Fruit fly (Drosophila melanogaster) whole organism, embryonic: ENCODE measurements around the gene CG10508.

Source experiments
- Antp ChIP-seq: fragments of 200-800 bp; sonication (Bioruptor generic); optimal IDR thresholded peaks from 3 replicates; lab custom pipeline; 2016; ENCODE audit warnings: missing biosample characterization, missing genetic modification characterization
- CG12236 ChIP-seq: fragments of 200-800 bp; sonication (Bioruptor generic); optimal IDR thresholded peaks from 2 replicates; lab custom pipeline; 2016; ENCODE audit warnings: missing biosample characterization, missing genetic modification characterization
- CG1233 ChIP-seq: fragments of 200-800 bp; sonication (Bioruptor generic); optimal IDR thresholded peaks from 4 replicates; lab custom pipeline; 2018; ENCODE audit warnings: missing biosample characterization, mild to moderate bottlenecking, missing genetic modification characterization
- CG16779 ChIP-seq: fragments of 200-800 bp; sonication (Bioruptor generic); IDR thresholded peaks from 2 replicates; pipeline ENCODE4 v1.3.6; 2022; ENCODE audit warnings: missing biosample characterization, missing genetic modification characterization
- CG1832 ChIP-seq: fragments of 200-800 bp; sonication (Bioruptor generic); optimal IDR thresholded peaks from 2 replicates; lab custom pipeline; 2017; ENCODE audit warnings: missing biosample characterization, mild to moderate bottlenecking, missing genetic modification characterization, inconsistent platforms
- CG18476 ChIP-seq: fragments of 200-800 bp; sonication (Bioruptor generic); optimal IDR thresholded peaks from 2 replicates; lab custom pipeline; 2016; ENCODE audit warnings: missing biosample characterization, mild to moderate bottlenecking, missing genetic modification characterization
- CG2889 ChIP-seq: fragments of 200-800 bp; sonication (Bioruptor generic); IDR thresholded peaks from 3 replicates; pipeline ENCODE4 v1.3.6; 2022; ENCODE audit warnings: missing biosample characterization, missing genetic modification characterization
- CG30403 ChIP-seq: fragments of 200-800 bp; sonication (Bioruptor generic); optimal IDR thresholded peaks from 3 replicates; lab custom pipeline; 2016; ENCODE audit warnings: missing biosample characterization, missing genetic modification characterization
- CG34422 ChIP-seq: fragments of 200-800 bp; sonication (Bioruptor generic); IDR thresholded peaks from 3 replicates; pipeline ENCODE4 v1.3.6; 2022; ENCODE audit warnings: missing biosample characterization, missing genetic modification characterization
- CG3838 ChIP-seq: fragments of 200-800 bp; sonication (Bioruptor generic); optimal IDR thresholded peaks from 3 replicates; lab custom pipeline; 2016; ENCODE audit warnings: missing biosample characterization, missing genetic modification characterization
- CG4282 ChIP-seq: fragments of 200-800 bp; sonication (Bioruptor generic); optimal IDR thresholded peaks from 2 replicates; lab custom pipeline; 2016; ENCODE audit warnings: missing biosample characterization, missing genetic modification characterization
- CG7372 ChIP-seq: fragments of 200-800 bp; sonication (Bioruptor generic); IDR thresholded peaks from 2 replicates; pipeline ENCODE4 v1.3.6; 2022; ENCODE audit warnings: missing biosample characterization, missing genetic modification characterization
- CG8765 ChIP-seq: fragments of 200-800 bp; sonication (Bioruptor generic); IDR thresholded peaks from 2 replicates; pipeline ENCODE4 v1.3.6; 2022; ENCODE audit warnings: missing biosample characterization, missing genetic modification characterization
- Dbx ChIP-seq: fragments of 200-800 bp; sonication (Bioruptor generic); IDR thresholded peaks from 3 replicates; pipeline ENCODE4 v1.3.6; 2022; ENCODE audit warnings: missing biosample characterization, missing genetic modification characterization
- Doc3 ChIP-seq: fragments of 200-800 bp; sonication (Bioruptor generic); IDR thresholded peaks from 3 replicates; pipeline ENCODE4 v1.3.6; 2022; ENCODE audit warnings: missing biosample characterization, missing genetic modification characterization; ENCODE audit not compliant: partially characterized antibody
- Drgx ChIP-seq: fragments of 200-800 bp; sonication (Bioruptor generic); IDR thresholded peaks from 2 replicates; pipeline ENCODE4 v1.3.6; 2022; ENCODE audit warnings: missing biosample characterization, missing genetic modification characterization
- E2f2 ChIP-seq: fragments of 200-800 bp; sonication (Bioruptor generic); IDR thresholded peaks from 2 replicates; pipeline ENCODE4 v1.3.6; 2022; ENCODE audit warnings: missing biosample characterization, missing genetic modification characterization
- Fer1 ChIP-seq: fragments of 200-800 bp; sonication (Bioruptor generic); optimal IDR thresholded peaks from 2 replicates; lab custom pipeline; 2017; ENCODE audit warnings: missing biosample characterization, mild to moderate bottlenecking, missing genetic modification characterization
- Gsc ChIP-seq: fragments of 200-800 bp; sonication (Bioruptor generic); IDR thresholded peaks from 2 replicates; pipeline ENCODE4 v1.3.6; 2022; ENCODE audit warnings: missing biosample characterization, missing genetic modification characterization
- Hmr ChIP-seq: fragments of 200-800 bp; sonication (Bioruptor generic); optimal IDR thresholded peaks from 3 replicates; lab custom pipeline; 2017; ENCODE audit warnings: mild to moderate bottlenecking, missing biosample characterization, missing genetic modification reagents, missing genetic modification characterization
- Hsf ChIP-seq: fragments of 200-800 bp; sonication (Bioruptor generic); optimal IDR thresholded peaks from 3 replicates; lab custom pipeline; 2016; ENCODE audit warnings: missing biosample characterization, missing genetic modification characterization
- Mes4 ChIP-seq: fragments of 200-800 bp; sonication (Bioruptor generic); optimal IDR thresholded peaks from 2 replicates; lab custom pipeline; 2016; ENCODE audit warnings: missing biosample characterization, missing genetic modification characterization
- Oli ChIP-seq: fragments of 200-800 bp; sonication (Bioruptor generic); optimal IDR thresholded peaks from 2 replicates; lab custom pipeline; 2018; ENCODE audit warnings: missing biosample characterization, mild to moderate bottlenecking, missing genetic modification characterization, moderate library complexity
- Ravus ChIP-seq: fragments of 200-800 bp; sonication (Bioruptor generic); IDR thresholded peaks from 2 replicates; pipeline ENCODE4 v1.3.6; 2022; ENCODE audit warnings: missing biosample characterization, missing genetic modification characterization
- Trl ChIP-seq, 3 experiments: fragments of >200 bp in 2 of 3; fragments of 200-800 bp in 1 of 3; sonication (Bioruptor generic) in 1 of 3; optimal IDR thresholded peaks; 2 replicates in 1 of 3; 3 replicates in 2 of 3; lab custom pipeline; 2016 to 2017; ENCODE audit warnings: missing biosample characterization in 1 of 3, missing genetic modification characterization in 1 of 3
- Vsx1 ChIP-seq: fragments of 200-800 bp; sonication (Bioruptor generic); optimal IDR thresholded peaks from 2 replicates; lab custom pipeline; 2017; ENCODE audit warnings: missing biosample characterization, mild to moderate bottlenecking, missing genetic modification characterization, missing genetic modification reagents
- az2 ChIP-seq: fragments of 200-800 bp; sonication (Bioruptor generic); optimal IDR thresholded peaks from 3 replicates; lab custom pipeline; 2016; ENCODE audit warnings: missing biosample characterization, missing genetic modification characterization
- bigmax ChIP-seq: fragments of 200-800 bp; sonication (Bioruptor generic); optimal IDR thresholded peaks from 2 replicates; lab custom pipeline; 2018; ENCODE audit warnings: missing biosample characterization, mild to moderate bottlenecking, missing genetic modification characterization
- crol ChIP-seq: fragments of 200-800 bp; sonication (Bioruptor generic); IDR thresholded peaks from 2 replicates; pipeline ENCODE4 v1.3.6; 2022; ENCODE audit warnings: missing biosample characterization, missing genetic modification characterization
- cwo ChIP-seq: fragments of 200-800 bp; sonication (Bioruptor generic); optimal IDR thresholded peaks from 3 replicates; lab custom pipeline; 2017; ENCODE audit warnings: missing biosample characterization, missing genetic modification characterization, mild to moderate bottlenecking, moderate library complexity, missing genetic modification reagents
- gro ChIP-seq: fragments of 200-800 bp; sonication (Bioruptor generic); optimal IDR thresholded peaks from 2 replicates; lab custom pipeline; 2016; ENCODE audit warnings: missing biosample characterization, missing genetic modification characterization
- gsb-n ChIP-seq: fragments of 200-800 bp; sonication (Bioruptor generic); optimal IDR thresholded peaks from 3 replicates; lab custom pipeline; 2018; ENCODE audit warnings: missing biosample characterization, mild to moderate bottlenecking, missing genetic modification characterization
- hbn ChIP-seq: fragments of 200-800 bp; sonication (Bioruptor generic); IDR thresholded peaks from 2 replicates; pipeline ENCODE4 v1.3.6; 2022; ENCODE audit warnings: missing biosample characterization, missing genetic modification characterization; ENCODE audit not compliant: partially characterized antibody
- ken ChIP-seq: fragments of 200-800 bp; sonication (Bioruptor generic); IDR thresholded peaks from 3 replicates; pipeline ENCODE4 v1.3.6; 2022; ENCODE audit warnings: missing biosample characterization, missing genetic modification characterization
- kni ChIP-seq: fragments of 200-800 bp; sonication (Bioruptor generic); optimal IDR thresholded peaks from 3 replicates; lab custom pipeline; 2017; ENCODE audit warnings: mild to moderate bottlenecking, missing biosample characterization, missing genetic modification reagents, missing genetic modification characterization
- knrl ChIP-seq: fragments of 200-800 bp; sonication (Bioruptor generic); IDR thresholded peaks from 3 replicates; pipeline ENCODE4 v1.3.6; 2022; ENCODE audit warnings: missing biosample characterization, missing genetic modification characterization; ENCODE audit not compliant: partially characterized antibody
- luna ChIP-seq: fragments of 200-800 bp; sonication (Bioruptor generic); optimal IDR thresholded peaks from 2 replicates; lab custom pipeline; 2016; ENCODE audit warnings: missing biosample characterization, missing genetic modification characterization
- nerfin-1 ChIP-seq: fragments of 200-800 bp; sonication (Bioruptor generic); optimal IDR thresholded peaks from 3 replicates; lab custom pipeline; 2019; ENCODE audit warnings: missing biosample characterization, mild to moderate bottlenecking, missing genetic modification characterization, moderate library complexity
- nmo ChIP-seq: fragments of 200-800 bp; sonication (Bioruptor generic); optimal IDR thresholded peaks from 2 replicates; lab custom pipeline; 2018; ENCODE audit warnings: missing biosample characterization, mild to moderate bottlenecking, missing genetic modification characterization, moderate library complexity
- odd ChIP-seq: fragments of 200-800 bp; sonication (Bioruptor generic); optimal IDR thresholded peaks from 2 replicates; lab custom pipeline; 2017; ENCODE audit warnings: missing biosample characterization, mild to moderate bottlenecking, missing genetic modification characterization
- otp ChIP-seq: fragments of 200-800 bp; sonication (Bioruptor generic); IDR thresholded peaks from 3 replicates; pipeline ENCODE4, ENCODE4 v1.3.6; 2022; ENCODE audit warnings: missing biosample characterization, missing genetic modification characterization
- row ChIP-seq: fragments of 200-800 bp; sonication (Bioruptor generic); IDR thresholded peaks from 3 replicates; pipeline ENCODE4 v1.3.6; 2022; ENCODE audit warnings: missing biosample characterization, missing genetic modification characterization
- sim ChIP-seq: fragments of 200-800 bp; sonication (Bioruptor generic); IDR thresholded peaks from 2 replicates; pipeline ENCODE4 v1.3.6; 2022; ENCODE audit warnings: missing biosample characterization, missing genetic modification characterization
- sima ChIP-seq: fragments of 200-800 bp; sonication (Bioruptor generic); optimal IDR thresholded peaks from 2 replicates; lab custom pipeline; 2016; ENCODE audit warnings: missing biosample characterization, missing genetic modification characterization
- sisA ChIP-seq: fragments of 200-800 bp; sonication (Bioruptor generic); IDR thresholded peaks from 2 replicates; pipeline ENCODE4 v1.3.6; 2022; ENCODE audit warnings: missing biosample characterization, missing genetic modification characterization
- slou ChIP-seq: fragments of 200-800 bp; sonication (Bioruptor generic); optimal IDR thresholded peaks from 3 replicates; lab custom pipeline; 2016; ENCODE audit warnings: missing biosample characterization, missing genetic modification characterization
- vfl ChIP-seq: fragments of 200-800 bp; sonication (Bioruptor generic); optimal IDR thresholded peaks from 2 replicates; lab custom pipeline; 2016; ENCODE audit warnings: missing biosample characterization, missing genetic modification characterization
- zen2 ChIP-seq: fragments of 200-800 bp; sonication (Bioruptor generic); IDR thresholded peaks from 3 replicates; pipeline ENCODE4 v1.3.6; 2022; ENCODE audit warnings: missing biosample characterization, missing genetic modification characterization; ENCODE audit not compliant: partially characterized antibody
- zf30C ChIP-seq: fragments of 200-800 bp; sonication (Bioruptor generic); optimal IDR thresholded peaks from 3 replicates; lab custom pipeline; 2018; ENCODE audit warnings: missing biosample characterization, mild to moderate bottlenecking, missing genetic modification characterization

The CG10508 gene

dm6 chr3L:21223268-21223667 is 13.3 kb downstream of the CG10508 start (continued):
- TF ChIP-seq CG30403, result no peak
- no peak for TF ChIP-seq knrl (GFP tag; lab: Robert Waterston, UW)
- TF ChIP-seq row (GFP tag; lab: Robert Waterston, UW), result peak; percentile 17; the same call in 1 of the 3 replicates
- TF ChIP-seq nmo (GFP tag; lab: Kevin White, UChicago), result peak; percentile 3
- no peak for TF ChIP-seq ken (GFP tag; lab: Robert Waterston, UW)
- TF ChIP-seq CG4282 (GFP tag; lab: Kevin White, UChicago), result no peak
- TF ChIP-seq sima, result no peak
- TF ChIP-seq Vsx1, result no peak
- no peak for TF ChIP-seq slou (GFP tag; lab: Kevin White, UChicago)
- TF ChIP-seq odd, result no peak
- TF ChIP-seq sim (GFP tag; lab: Robert Waterston, UW), result no peak
- TF ChIP-seq CG16779, result no peak
- TF ChIP-seq vfl (GFP tag; lab: Kevin White, UChicago), result no peak
- no peak for TF ChIP-seq Antp
- no peak for TF ChIP-seq cwo (GFP tag; lab: Kevin White, UChicago)
- TF ChIP-seq CG8765, result no peak
- TF ChIP-seq E2f2 (GFP tag; lab: Robert Waterston, UW), result no peak
- no peak for TF ChIP-seq CG34422 (GFP tag; lab: Robert Waterston, UW)
- TF ChIP-seq az2, result no peak
- TF ChIP-seq gsb-n (tag; lab: Kevin White, UChicago), result no peak
- no peak for TF ChIP-seq CG7372 (GFP tag; lab: Robert Waterston, UW)
- TF ChIP-seq CG18476, result no peak
- TF ChIP-seq CG2889, result no peak
- TF ChIP-seq Ravus (GFP tag; lab: Robert Waterston, UW), result no peak
- no peak for TF ChIP-seq zen2 (GFP tag; lab: Robert Waterston, UW)
- no peak for TF ChIP-seq otp
- peak; percentile 18 for TF ChIP-seq Oli (tag; lab: Kevin White, UChicago)
- TF ChIP-seq Trl (optimal IDR thresholded peaks at IDR 0.05; lab: Kevin White, UChicago), result no peak
- TF ChIP-seq Trl (GFP tag; optimal IDR thresholded peaks at IDR 0.05; lab: Kevin White, UChicago), result no peak
- TF ChIP-seq hbn (GFP tag; lab: Robert Waterston, UW), result no peak
- TF ChIP-seq CG12236, result no peak
- no peak for TF ChIP-seq Hsf (GFP tag; lab: Kevin White, UChicago)
- TF ChIP-seq CG1832 (GFP tag; lab: Kevin White, UChicago), result no peak
- TF ChIP-seq bigmax (GFP tag; lab: Kevin White, UChicago), result no peak
- TF ChIP-seq Fer1 (GFP tag; lab: Kevin White, UChicago), result no peak
- TF ChIP-seq zf30C (GFP tag; lab: Kevin White, UChicago), result no peak
- no peak for TF ChIP-seq Gsc (GFP tag; lab: Robert Waterston, UW)
- TF ChIP-seq CG1233 (GFP tag; lab: Kevin White, UChicago), result no peak
- no peak for TF ChIP-seq Dbx (GFP tag; lab: Robert Waterston, UW)
- no peak for TF ChIP-seq gro (GFP tag; lab: Kevin White, UChicago)
- TF ChIP-seq luna (GFP tag; lab: Kevin White, UChicago), result no peak
- TF ChIP-seq CG3838 (GFP tag; lab: Kevin White, UChicago), result no peak
- no peak for TF ChIP-seq nerfin-1
- TF ChIP-seq Hmr (GFP tag; lab: Kevin White, UChicago), result no peak
- no peak for TF ChIP-seq kni (GFP tag; lab: Kevin White, UChicago)
- TF ChIP-seq Doc3, result no peak
- TF ChIP-seq crol, result no peak
- TF ChIP-seq Drgx (GFP tag; lab: Robert Waterston, UW), result peak; percentile 59
- no peak for TF ChIP-seq Mes4 (GFP tag; lab: Kevin White, UChicago)
- TF ChIP-seq sisA, result no peak
